Worm (Caenorhabditis elegans) whole organism, mixed stage, embryonic: ENCODE results near the gene stdh-3.

ENCODE experiments used
- M03D4.4 ChIP-seq: sonication (generic microtip); optimal IDR thresholded peaks from 2 replicates; lab custom pipeline; 2017; ENCODE audit warnings: mild to moderate bottlenecking, missing genetic modification characterization, missing compliant biosample characterization
- blmp-1 ChIP-seq: fragments of 150-350 bp; optimal IDR thresholded peaks from 2 replicates; lab custom pipeline; 2014; ENCODE audit warnings: missing biosample characterization, missing genetic modification characterization
- ceh-39 ChIP-seq: fragments of 150-350 bp; optimal IDR thresholded peaks from 2 replicates; lab custom pipeline; 2014; ENCODE audit warnings: missing biosample characterization, missing genetic modification characterization
- ceh-83 ChIP-seq: fragments of 200-800 bp; sonication (Bioruptor generic); optimal IDR thresholded peaks from 2 replicates; lab custom pipeline; 2018; ENCODE audit warnings: mild to moderate bottlenecking, missing genetic modification characterization, missing compliant biosample characterization
- ces-1 ChIP-seq: fragments of 150-350 bp; optimal IDR thresholded peaks from 2 replicates; lab custom pipeline; 2014; ENCODE audit warnings: missing biosample characterization, missing genetic modification reagents, missing genetic modification characterization
- cnd-1 ChIP-seq: fragments of 200-800 bp; sonication (Bioruptor generic); optimal IDR thresholded peaks from 2 replicates; lab custom pipeline; 2018; ENCODE audit warnings: mild to moderate bottlenecking, missing genetic modification characterization, missing compliant biosample characterization
- drap-1 ChIP-seq: fragments of 200-800 bp; sonication (Bioruptor generic); optimal IDR thresholded peaks from 3 replicates; lab custom pipeline; 2018; ENCODE audit warnings: mild to moderate bottlenecking, missing genetic modification characterization, missing compliant biosample characterization
- elt-1 ChIP-seq: sonication (generic microtip); optimal IDR thresholded peaks from 2 replicates; lab custom pipeline; 2017; ENCODE audit warnings: missing genetic modification characterization, mild to moderate bottlenecking, missing compliant biosample characterization, antibody characterized with exemption, moderate library complexity, borderline replicate concordance; ENCODE audit not compliant: insufficient read depth
- elt-3 ChIP-seq: fragments of 150-350 bp; optimal IDR thresholded peaks from 2 replicates; lab custom pipeline; 2014; ENCODE audit warnings: missing biosample characterization, missing genetic modification characterization
- ham-2 ChIP-seq: fragments of 200-800 bp; sonication (Bioruptor generic); optimal IDR thresholded peaks from 2 replicates; lab custom pipeline; 2018; ENCODE audit warnings: mild to moderate bottlenecking, missing genetic modification characterization, missing compliant biosample characterization
- hlh-1 ChIP-seq: fragments of 150-350 bp; optimal IDR thresholded peaks from 2 replicates; lab custom pipeline; 2014; ENCODE audit warnings: missing biosample characterization, missing genetic modification reagents, missing genetic modification characterization
- lin-13 ChIP-seq: fragments of 150-350 bp; optimal IDR thresholded peaks from 2 replicates; lab custom pipeline; 2014; ENCODE audit warnings: missing biosample characterization, missing genetic modification characterization
- lin-32 ChIP-seq: fragments of 200-800 bp; sonication (Bioruptor generic); optimal IDR thresholded peaks from 2 replicates; lab custom pipeline; 2018; ENCODE audit warnings: mild to moderate bottlenecking, missing genetic modification characterization, missing compliant biosample characterization
- lsy-2 ChIP-seq: fragments of 150-350 bp; optimal IDR thresholded peaks from 2 replicates; lab custom pipeline; 2014; ENCODE audit warnings: missing biosample characterization, missing genetic modification characterization
- mab-5 ChIP-seq: fragments of 150-350 bp; optimal IDR thresholded peaks from 2 replicates; lab custom pipeline; 2014; ENCODE audit warnings: missing biosample characterization, missing genetic modification characterization
- mep-1 ChIP-seq: fragments of 150-350 bp; optimal IDR thresholded peaks from 2 replicates; lab custom pipeline; 2017; ENCODE audit warnings: missing biosample characterization, missing genetic modification reagents, missing genetic modification characterization, inconsistent platforms
- mls-2 ChIP-seq: sonication (generic microtip); optimal IDR thresholded peaks from 2 replicates; lab custom pipeline; 2016; ENCODE audit warnings: mild to moderate bottlenecking, missing genetic modification characterization, moderate library complexity, missing compliant biosample characterization
- nhr-12 ChIP-seq: fragments of 150-350 bp; optimal IDR thresholded peaks from 2 replicates; lab custom pipeline; 2014; ENCODE audit warnings: missing biosample characterization, missing genetic modification characterization
- nhr-2 ChIP-seq: fragments of 150-350 bp; optimal IDR thresholded peaks from 2 replicates; lab custom pipeline; 2014; ENCODE audit warnings: missing biosample characterization, missing genetic modification characterization
- nhr-237 ChIP-seq: fragments of 150-350 bp; optimal IDR thresholded peaks from 2 replicates; lab custom pipeline; 2014; ENCODE audit warnings: missing biosample characterization, missing genetic modification characterization
- nhr-28 ChIP-seq: fragments of 150-350 bp; optimal IDR thresholded peaks from 2 replicates; lab custom pipeline; 2014; ENCODE audit warnings: missing biosample characterization, missing genetic modification characterization
- nhr-76 ChIP-seq: sonication (generic microtip); optimal IDR thresholded peaks from 2 replicates; lab custom pipeline; 2017; ENCODE audit warnings: missing biosample characterization, missing genetic modification characterization
- pha-4 ChIP-seq: fragments of 150-350 bp; optimal IDR thresholded peaks from 2 replicates; lab custom pipeline; 2018; ENCODE audit warnings: missing biosample characterization, missing genetic modification reagents, missing genetic modification characterization
- snpc-4 ChIP-seq: fragments of 150-350 bp; optimal IDR thresholded peaks from 2 replicates; lab custom pipeline; 2014; ENCODE audit warnings: missing biosample characterization, missing genetic modification characterization
- tbx-8 ChIP-seq: fragments of 200-800 bp; sonication (Bioruptor generic); optimal IDR thresholded peaks from 2 replicates; lab custom pipeline; 2018; ENCODE audit warnings: mild to moderate bottlenecking, missing genetic modification characterization, moderate library complexity, missing compliant biosample characterization
- unc-120 ChIP-seq: sonication (generic microtip); optimal IDR thresholded peaks from 2 replicates; lab custom pipeline; 2017; ENCODE audit warnings: missing genetic modification characterization, missing compliant biosample characterization; ENCODE audit not compliant: poor library complexity, severe bottlenecking
- unc-39 ChIP-seq: fragments of 150-350 bp; optimal IDR thresholded peaks from 2 replicates; lab custom pipeline; 2014; ENCODE audit warnings: missing biosample characterization, missing genetic modification characterization
- zip-8 ChIP-seq: fragments of 150-350 bp; optimal IDR thresholded peaks from 2 replicates; lab custom pipeline; 2014; ENCODE audit warnings: missing biosample characterization, missing genetic modification characterization
- ztf-11 ChIP-seq: fragments of 150-350 bp; optimal IDR thresholded peaks from 2 replicates; lab custom pipeline; 2014; ENCODE audit warnings: missing biosample characterization, missing genetic modification characterization

Gene stdh-3

DNA sequence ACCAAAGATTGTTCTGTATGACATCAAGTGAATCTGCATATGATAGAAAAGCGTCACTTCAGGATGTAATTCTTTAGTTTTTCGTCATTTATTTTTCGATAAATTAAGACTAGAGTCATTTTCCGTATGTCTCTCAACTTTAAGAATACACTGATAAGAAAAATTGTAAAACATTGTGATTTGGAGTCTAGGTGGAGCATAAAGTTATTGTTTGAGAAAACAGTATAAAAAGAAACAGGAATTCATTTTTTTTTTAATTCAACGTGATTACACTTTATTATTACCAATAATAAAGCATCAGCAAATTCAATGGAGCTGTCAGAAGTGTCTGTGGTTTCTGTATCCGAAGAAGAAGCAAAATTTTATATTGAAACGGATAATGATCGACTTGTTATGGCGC, 44.6 kb downstream of the stdh-3 start, which contains the start of gene R10D12.6:
Gene R10D12.6 (plus strand): TSS at position 301 of the 400 bp plus-strand sequence.
- TF ChIP-seq mab-5 (tag; lab: Kevin White, UChicago) (no peak), cnd-1 (tag; lab: Kevin White, UChicago) (no peak), elt-3 (tag; lab: Kevin White, UChicago) (no peak), hlh-1 (tag; lab: Kevin White, UChicago) (no peak), lin-13 (no peak), ceh-39 (tag; lab: Kevin White, UChicago) (no peak), lin-32 (no peak), nhr-28 (tag; lab: Kevin White, UChicago) (no peak), mls-2 (tag; lab: Kevin White, UChicago) (no peak), drap-1 (GFP tag; lab: Kevin White, UChicago) (no peak), ztf-11 (tag; lab: Kevin White, UChicago) (no peak), nhr-76 (no peak), nhr-237 (tag; lab: Kevin White, UChicago) (no peak), unc-120 (tag; lab: Kevin White, UChicago) (no peak), blmp-1 (tag; lab: Kevin White, UChicago) (no peak), pha-4 (tag; lab: Kevin White, UChicago) (no peak), tbx-8 (GFP tag; lab: Kevin White, UChicago) (no peak), M03D4.4 (no peak), lsy-2 (no peak), nhr-2 (tag; lab: Kevin White, UChicago) (no peak)

DNA sequence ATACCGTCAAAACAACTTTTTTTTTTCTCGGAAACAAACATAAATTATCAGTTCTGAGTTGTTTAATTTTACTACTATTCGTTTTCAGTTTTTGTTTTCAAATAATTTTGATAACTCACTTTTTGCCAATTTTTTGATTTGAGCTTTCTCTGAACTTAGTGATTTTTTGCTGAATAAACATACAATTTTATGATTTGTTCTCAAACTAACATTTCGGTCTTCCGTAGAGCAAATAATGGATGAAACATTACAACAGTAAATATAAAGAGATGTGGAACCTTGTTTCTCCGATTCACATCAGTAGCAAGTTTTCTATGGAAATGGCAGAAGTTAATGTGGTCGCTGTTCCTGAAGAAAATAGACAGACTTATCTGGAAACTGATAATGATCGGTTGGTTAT, 45.3 kb downstream of the stdh-3 start, which contains the start of gene R10D12.7:
Gene R10D12.7 (plus strand): TSS at position 301 of the 400 bp plus-strand sequence.
- no peak for TF ChIP-seq ceh-83 (GFP tag; lab: Kevin White, UChicago)
- TF ChIP-seq mls-2 (tag; lab: Kevin White, UChicago), result no peak
- no peak for TF ChIP-seq drap-1 (GFP tag; lab: Kevin White, UChicago)
- TF ChIP-seq ces-1 (GFP tag; lab: Kevin White, UChicago), result no peak
- TF ChIP-seq nhr-28 (tag; lab: Kevin White, UChicago), result no peak
- TF ChIP-seq nhr-237 (tag; lab: Kevin White, UChicago), result no peak
- TF ChIP-seq ceh-39 (tag; lab: Kevin White, UChicago), result no peak
- no peak for TF ChIP-seq mep-1 (tag; lab: Kevin White, UChicago)
- TF ChIP-seq snpc-4, result no peak
- TF ChIP-seq elt-1 (tag; lab: Kevin White, UChicago), result no peak
- no peak for TF ChIP-seq nhr-12 (tag; lab: Kevin White, UChicago)
- TF ChIP-seq zip-8 (tag; lab: Kevin White, UChicago), result no peak
- no peak for TF ChIP-seq tbx-8 (GFP tag; lab: Kevin White, UChicago)
- no peak for TF ChIP-seq unc-120 (tag; lab: Kevin White, UChicago)

- TF ChIP-seq drap-1 (GFP tag; lab: Kevin White, UChicago) (no peak), elt-1 (tag; lab: Kevin White, UChicago) (peak; percentile 78)
Observed at ce11 chrV:13953191-13953590, 48.8 kb downstream of the stdh-3 start, which contains the start of gene R10D12.8. TSS of gene R10D12.8 (minus strand) at chrV:13953291.

ce11 chrV:13954056-13954455, 49.6 kb downstream of the stdh-3 start, which contains the start of gene swt-6:
TSS of gene swt-6 (plus strand) at chrV:13954356.
- TF ChIP-seq ceh-39 (tag; lab: Kevin White, UChicago), result no peak
- TF ChIP-seq elt-1 (tag; lab: Kevin White, UChicago), result no peak
- no peak for TF ChIP-seq unc-120 (tag; lab: Kevin White, UChicago)
- TF ChIP-seq nhr-12 (tag; lab: Kevin White, UChicago), result no peak
- no peak for TF ChIP-seq ces-1 (GFP tag; lab: Kevin White, UChicago)
- no peak for TF ChIP-seq tbx-8 (GFP tag; lab: Kevin White, UChicago)
- TF ChIP-seq lin-32, result no peak
- no peak for TF ChIP-seq elt-3 (tag; lab: Kevin White, UChicago)
- TF ChIP-seq ham-2 (GFP tag; lab: Kevin White, UChicago), result no peak
- no peak for TF ChIP-seq pha-4 (tag; lab: Kevin White, UChicago)
- TF ChIP-seq unc-39 (tag; lab: Kevin White, UChicago), result no peak
